Worm (Caenorhabditis elegans) whole organism, young adult: Measurements from ENCODE around the gene C06B3.6.

Experiments used
- F37B4.10 ChIP-seq: fragments of 200-800 bp; sonication (Bioruptor generic); IDR thresholded peaks from 2 replicates; pipeline ENCODE4 v1.3.6; 2022; ENCODE audit warnings: missing genetic modification characterization, missing compliant biosample characterization
- F49E8.2 ChIP-seq: sonication (generic microtip); optimal IDR thresholded peaks from 3 replicates; lab custom pipeline; 2017; ENCODE audit warnings: missing genetic modification characterization, mild to moderate bottlenecking, missing compliant biosample characterization, antibody characterized with exemption, moderate library complexity; ENCODE audit not compliant: insufficient read depth
- F55B11.4 ChIP-seq: sonication (generic microtip); optimal IDR thresholded peaks from 2 replicates; lab custom pipeline; 2016; ENCODE audit warnings: missing compliant biosample characterization, missing genetic modification characterization, borderline replicate concordance; ENCODE audit not compliant: insufficient read depth
- T26A5.8 ChIP-seq: sonication (generic microtip); optimal IDR thresholded peaks from 2 replicates; lab custom pipeline; 2016; ENCODE audit warnings: missing genetic modification characterization, missing compliant biosample characterization
- Y67H2A.10 ChIP-seq: fragments of 200-800 bp; sonication (Bioruptor generic); conservative IDR thresholded peaks from 2 replicates; pipeline ENCODE4 v1.3.6; 2022; ENCODE audit warnings: missing genetic modification reagents, missing genetic modification characterization, missing compliant biosample characterization
- Y79H2A.3 ChIP-seq: fragments of 200-800 bp; sonication (Bioruptor generic); conservative IDR thresholded peaks from 2 replicates; pipeline ENCODE4 v1.3.6; 2022; ENCODE audit warnings: missing genetic modification reagents, missing genetic modification characterization, missing compliant biosample characterization
- atf-7 ChIP-seq: sonication (generic microtip); optimal IDR thresholded peaks from 2 replicates; lab custom pipeline; 2017; ENCODE audit warnings: mild to moderate bottlenecking, missing genetic modification characterization, missing compliant biosample characterization
- attf-5 ChIP-seq: fragments of 200-800 bp; sonication (Bioruptor generic); optimal IDR thresholded peaks from 2 replicates; lab custom pipeline; 2018; ENCODE audit warnings: mild to moderate bottlenecking, missing genetic modification characterization, missing compliant biosample characterization
- cebp-1 ChIP-seq, 2 experiments: fragments of 200-800 bp in 1 of 2; sonication (Bioruptor generic) in 1 of 2; sonication (generic microtip) in 1 of 2; IDR thresholded peaks in 1 of 2; optimal IDR thresholded peaks in 1 of 2; 2 replicates each; pipeline versions ENCODE4 v1.3.6 to Lab custom; 2017 to 2022; ENCODE audit warnings: missing compliant biosample characterization in 2 of 2, missing genetic modification characterization in 2 of 2, mild to moderate bottlenecking in 1 of 2, missing genetic modification reagents in 1 of 2, moderate library complexity in 1 of 2
- ceh-27 ChIP-seq: fragments of 200-800 bp; sonication (Bioruptor generic); optimal IDR thresholded peaks from 2 replicates; lab custom pipeline; 2018; ENCODE audit warnings: mild to moderate bottlenecking, missing genetic modification characterization, moderate library complexity, missing compliant biosample characterization
- dox-1 ChIP-seq: fragments of 200-800 bp; sonication (Bioruptor generic); IDR thresholded peaks from 2 replicates; pipeline ENCODE4 v1.3.6; 2022; ENCODE audit warnings: missing genetic modification reagents, missing genetic modification characterization, missing compliant biosample characterization
- fkh-3 ChIP-seq: sonication (generic microtip); optimal IDR thresholded peaks from 2 replicates; lab custom pipeline; 2016; ENCODE audit warnings: mild to moderate bottlenecking, missing genetic modification characterization, missing compliant biosample characterization
- hlh-26 ChIP-seq: fragments of 200-800 bp; sonication (Bioruptor generic); conservative IDR thresholded peaks from 2 replicates; pipeline ENCODE4 v1.3.6; 2022; ENCODE audit warnings: missing genetic modification reagents, missing genetic modification characterization, missing compliant biosample characterization
- let-607 ChIP-seq, 2 experiments: fragments of 200-800 bp in 1 of 2; sonication (Bioruptor generic) in 1 of 2; sonication (generic microtip) in 1 of 2; optimal IDR thresholded peaks; 2 replicates each; lab custom pipeline; 2016 to 2018; ENCODE audit warnings: mild to moderate bottlenecking in 2 of 2, missing compliant biosample characterization in 2 of 2, missing genetic modification characterization in 2 of 2, moderate library complexity in 2 of 2, missing genotype in 1 of 2
- lin-35 ChIP-seq, 3 experiments: fragments of 150-350 bp in 2 of 3; sonication (generic microtip) in 1 of 3; optimal IDR thresholded peaks; 2 replicates each; lab custom pipeline; 2014 to 2018; ENCODE audit warnings: missing biosample characterization in 3 of 3, missing genetic modification characterization in 3 of 3, missing genetic modification reagents in 3 of 3
- lin-40 ChIP-seq: sonication (generic microtip); optimal IDR thresholded peaks from 2 replicates; lab custom pipeline; 2016; ENCODE audit warnings: missing genetic modification characterization, mild to moderate bottlenecking, missing compliant biosample characterization, missing genotype, missing genetic modification reagents
- lir-1 ChIP-seq: fragments of 200-800 bp; sonication (Bioruptor generic); conservative IDR thresholded peaks from 2 replicates; pipeline ENCODE4 v1.3.6; 2022; ENCODE audit warnings: missing genetic modification reagents, missing genetic modification characterization, missing compliant biosample characterization
- madf-10 ChIP-seq: sonication (generic microtip); optimal IDR thresholded peaks from 2 replicates; lab custom pipeline; 2016; ENCODE audit warnings: mild to moderate bottlenecking, missing genetic modification characterization, missing compliant biosample characterization
- mcd-1 ChIP-seq: fragments of 200-800 bp; sonication (Bioruptor generic); IDR thresholded peaks from 2 replicates; pipeline ENCODE4 v1.3.6; 2022; ENCODE audit warnings: missing genetic modification reagents, missing genetic modification characterization, missing compliant biosample characterization
- mes-4 ChIP-seq: sonication (generic microtip); optimal IDR thresholded peaks from 2 replicates; lab custom pipeline; 2016; ENCODE audit warnings: missing genotype, missing genetic modification characterization, missing compliant biosample characterization
- nhr-80 ChIP-seq: sonication (generic microtip); optimal IDR thresholded peaks from 2 replicates; lab custom pipeline; 2016; ENCODE audit warnings: missing genetic modification characterization, missing compliant biosample characterization
- pbrm-1 ChIP-seq: fragments of 200-800 bp; sonication (Bioruptor generic); IDR thresholded peaks from 2 replicates; pipeline ENCODE4 v1.3.6; 2022; ENCODE audit warnings: missing genetic modification reagents, missing genetic modification characterization, missing compliant biosample characterization
- pha-4 ChIP-seq: fragments of 150-350 bp; sonication (generic microtip); optimal IDR thresholded peaks from 2 replicates; lab custom pipeline; 2014; ENCODE audit warnings: missing biosample characterization, missing genetic modification reagents, missing genetic modification characterization
- tlf-1 ChIP-seq: fragments of 200-800 bp; sonication (Bioruptor generic); optimal IDR thresholded peaks from 2 replicates; lab custom pipeline; 2018; ENCODE audit warnings: mild to moderate bottlenecking, missing genetic modification characterization, missing compliant biosample characterization
- zfh-2 ChIP-seq: fragments of 200-800 bp; sonication (Bioruptor generic); conservative IDR thresholded peaks from 2 replicates; pipeline ENCODE4 v1.3.6; 2022; ENCODE audit warnings: missing genetic modification reagents, missing genetic modification characterization, missing compliant biosample characterization
- ztf-18 ChIP-seq: sonication (generic microtip); optimal IDR thresholded peaks from 2 replicates; lab custom pipeline; 2016; ENCODE audit warnings: missing genotype, mild to moderate bottlenecking, missing genetic modification characterization, missing compliant biosample characterization
- ztf-26 ChIP-seq: sonication (generic microtip); optimal IDR thresholded peaks from 2 replicates; lab custom pipeline; 2017; ENCODE audit warnings: missing genetic modification characterization, missing compliant biosample characterization
- ztf-28 ChIP-seq: fragments of 200-800 bp; sonication (Bioruptor generic); IDR thresholded peaks from 2 replicates; pipeline ENCODE4 v1.3.6; 2022; ENCODE audit warnings: missing genetic modification reagents, missing genetic modification characterization, missing compliant biosample characterization

The C06B3.6 gene

DNA sequence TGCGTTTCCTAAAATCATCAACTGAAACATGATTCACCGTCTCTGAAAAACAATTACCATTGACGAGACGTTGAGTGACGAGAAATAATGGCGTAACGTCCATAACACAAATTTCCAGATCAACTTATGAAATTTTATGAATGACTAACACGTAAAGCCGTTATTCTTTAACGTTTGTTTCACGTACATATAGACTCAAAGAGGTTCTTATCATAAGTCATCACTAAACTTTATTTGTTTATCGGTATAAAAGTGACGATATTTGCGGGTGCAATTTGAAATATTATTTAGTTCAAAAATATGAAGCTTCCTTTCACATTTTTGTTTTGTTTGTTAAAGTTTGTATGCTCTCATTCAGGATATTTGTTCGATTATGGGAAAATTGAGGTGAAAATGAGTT is 9.6 kb downstream of the C06B3.6 start, which contains the start of gene oac-3:
Gene oac-3, plus strand, starts transcription at position 301 of the 400 bp plus-strand sequence.
- TF ChIP-seq let-607 (tag; optimal IDR thresholded peaks at IDR 0.05; lab: Kevin White, UChicago): no peak
- no peak for TF ChIP-seq pha-4 (tag; lab: Kevin White, UChicago)
- TF ChIP-seq F37B4.10 (GFP tag; lab: Robert Waterston, UW): no peak
- no peak for TF ChIP-seq tlf-1

DNA sequence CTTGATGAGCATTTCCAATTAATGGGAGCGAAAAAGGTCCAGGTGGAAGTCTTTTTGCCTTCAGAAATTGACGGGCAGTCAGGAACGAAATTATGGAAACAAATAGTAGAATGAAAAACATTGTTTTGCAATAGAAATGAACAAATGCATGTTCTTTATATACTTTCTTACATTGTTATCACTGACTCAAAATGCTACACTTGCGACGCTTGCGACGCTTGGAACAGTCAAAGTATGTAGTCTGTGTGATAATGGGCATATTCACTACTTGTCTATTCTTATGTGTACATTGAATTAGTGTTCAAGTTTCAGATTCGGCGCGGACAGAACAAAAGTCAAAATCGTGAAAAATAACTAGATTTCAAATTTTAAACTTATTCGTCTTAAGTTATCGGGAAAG is 10.4 kb downstream of the C06B3.6 start, which contains the start of gene cyp-35C1:
Gene cyp-35C1, minus strand, starts transcription at position 132 of the 400 bp plus-strand sequence.
- TF ChIP-seq mes-4 (tag; lab: Kevin White, UChicago): no peak
- peak; percentile 24 for TF ChIP-seq nhr-80 (tag; lab: Kevin White, UChicago)

DNA sequence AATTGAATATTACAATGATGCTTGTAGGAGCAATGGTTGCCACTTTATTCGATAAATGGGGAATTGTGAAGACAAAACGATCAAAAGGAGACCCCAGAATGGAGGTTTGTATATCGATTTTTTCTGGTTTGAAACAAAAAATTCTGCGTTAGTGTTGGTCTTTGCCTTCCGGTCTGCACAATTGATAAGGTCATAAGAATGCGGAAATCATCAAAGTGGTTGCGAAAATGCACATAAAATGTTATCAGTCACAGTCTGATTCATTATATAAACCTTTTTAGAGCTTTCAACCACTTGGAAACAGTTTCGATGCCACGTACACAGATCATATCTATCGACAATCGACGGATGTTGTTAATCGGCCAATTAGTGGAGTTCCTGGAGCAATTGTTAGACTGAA is 15.2 kb downstream of the C06B3.6 start:
- peak; percentile 86 for TF ChIP-seq nhr-80 (tag; lab: Kevin White, UChicago)
- TF ChIP-seq cebp-1 (GFP tag; IDR thresholded peaks at IDR 0.05; lab: Robert Waterston, UW): no peak
- peak; percentile 1 for TF ChIP-seq cebp-1 (tag; optimal IDR thresholded peaks at IDR 0.05; lab: Kevin White, UChicago)
- no peak for TF ChIP-seq pbrm-1 (GFP tag; lab: Robert Waterston, UW)
- TF ChIP-seq dox-1: peak; percentile 67
- no peak for TF ChIP-seq F55B11.4 (tag; lab: Kevin White, UChicago)
- no peak for TF ChIP-seq Y79H2A.3 (GFP tag; lab: Robert Waterston, UW)
- no peak for TF ChIP-seq Y67H2A.10 (GFP tag; lab: Robert Waterston, UW)
- TF ChIP-seq, all 124 proteins: peak for 3

DNA sequence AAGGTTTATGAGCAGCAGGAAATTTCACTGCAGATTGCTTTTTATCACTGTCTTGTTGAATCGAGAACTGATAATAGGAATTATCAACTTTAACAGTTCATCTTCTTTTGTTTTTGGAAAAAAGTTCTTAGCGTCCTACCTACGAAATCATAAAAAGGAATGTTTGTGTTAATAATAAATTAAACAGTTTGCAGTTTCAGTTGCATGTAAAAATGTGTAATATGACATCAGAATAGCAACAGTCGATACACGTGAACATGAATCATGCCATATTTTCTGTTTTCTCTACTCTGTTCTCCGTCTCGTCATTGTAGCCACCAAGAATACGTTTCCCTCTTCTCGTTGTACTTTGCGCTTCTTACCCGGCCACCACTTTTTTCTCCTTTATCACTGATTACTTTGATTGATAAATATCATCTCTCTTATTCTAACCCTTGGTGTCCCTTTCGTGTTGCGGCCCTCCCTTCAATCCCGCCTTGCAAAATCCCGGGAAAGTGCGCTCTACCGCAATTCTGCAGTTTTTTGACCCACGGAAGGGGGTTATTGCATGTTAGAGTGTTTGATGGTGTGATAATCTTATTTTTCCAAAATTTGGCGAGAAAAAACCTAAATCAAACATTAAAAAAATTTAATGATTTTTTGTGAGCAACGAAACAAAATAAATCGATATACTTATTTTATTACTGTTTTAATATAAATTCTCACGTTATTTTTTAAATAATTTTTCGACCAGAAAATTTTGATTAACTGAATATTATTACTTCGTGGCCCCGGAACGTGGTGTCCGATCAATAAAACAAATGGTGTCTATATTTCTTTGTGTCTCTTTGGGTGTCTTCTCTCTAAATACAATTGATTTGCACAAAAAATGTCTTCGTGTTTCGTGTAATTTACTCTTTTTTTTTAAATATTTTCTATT is 16.1 kb downstream of the C06B3.6 start, which contains the start of gene sptl-3:
Gene sptl-3, plus strand, starts transcription at position 869 of the 919 bp plus-strand sequence.
- TF ChIP-seq zfh-2 (GFP tag; lab: Robert Waterston, UW) (no peak), attf-5 (GFP tag; lab: Kevin White, UChicago) (peak; percentile 1), atf-7 (peak; percentile 65), lin-40 (tag; lab: Kevin White, UChicago) (peak; percentile 47), lir-1 (GFP tag; lab: Robert Waterston, UW) (no peak), F49E8.2 (no peak), mcd-1 (GFP tag; lab: Robert Waterston, UW) (peak; percentile 53), ztf-26 (peak; percentile 40), nhr-80 (tag; lab: Kevin White, UChicago) (peak; percentile 86), lin-35 (GFP tag; optimal IDR thresholded peaks at IDR 0.05; lab: Kevin White, UChicago) (peak in 1 of 3 experiments; percentile 29)

DNA sequence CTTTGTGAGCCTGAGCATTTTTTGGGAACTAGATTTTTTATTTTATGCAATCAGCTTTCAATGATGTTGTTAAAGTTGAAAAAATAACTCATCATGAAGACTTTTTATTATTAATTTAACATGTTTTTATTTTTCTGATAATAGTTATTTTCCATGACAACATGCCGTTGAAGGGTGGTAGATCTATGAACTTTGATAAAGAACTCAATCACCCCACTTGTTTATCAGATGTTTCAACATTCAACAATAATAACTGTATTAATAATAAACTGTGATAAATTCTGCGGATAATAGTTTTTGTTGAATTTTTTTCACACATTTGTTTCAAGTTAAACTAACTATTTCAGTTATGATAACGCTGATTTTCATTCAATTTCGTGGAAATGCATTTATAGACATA is 17.3 kb downstream of the C06B3.6 start:
- no peak for TF ChIP-seq hlh-26 (GFP tag; lab: Robert Waterston, UW)
- no peak for TF ChIP-seq madf-10
- TF ChIP-seq nhr-80 (tag; lab: Kevin White, UChicago): peak; percentile 52
- TF ChIP-seq mes-4 (tag; lab: Kevin White, UChicago): no peak

DNA sequence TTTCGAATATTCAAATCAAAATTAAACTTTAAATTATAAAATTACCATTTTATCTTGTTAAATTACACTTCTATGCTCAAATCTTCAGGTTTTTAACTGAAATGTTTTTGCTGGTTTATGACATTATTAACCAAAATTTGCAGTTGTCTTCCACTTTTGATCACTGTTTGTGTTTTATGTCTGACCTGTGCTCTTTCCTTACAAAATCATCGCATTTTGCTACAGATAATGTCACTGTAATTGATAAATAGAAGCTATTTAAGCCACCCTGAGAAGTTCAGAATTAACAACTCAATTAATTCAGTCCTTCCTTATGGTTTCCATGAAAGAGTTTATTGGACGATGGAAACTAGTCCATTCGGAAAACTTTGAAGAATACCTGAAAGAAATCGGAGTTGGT is 18.3 kb downstream of the C06B3.6 start, which contains the start of gene lbp-8:
Gene lbp-8, plus strand, starts transcription at position 301 of the 400 bp plus-strand sequence.
- no peak for TF ChIP-seq ztf-28
- no peak for TF ChIP-seq fkh-3 (tag; lab: Kevin White, UChicago)
- TF ChIP-seq ztf-18 (tag; lab: Kevin White, UChicago): no peak
- TF ChIP-seq T26A5.8 (tag; lab: Kevin White, UChicago): no peak
- no peak for TF ChIP-seq ceh-27 (GFP tag; lab: Kevin White, UChicago)
